Worm (Caenorhabditis elegans): ENCODE results near the gene elof-1.

elof-1 gene

DNA sequence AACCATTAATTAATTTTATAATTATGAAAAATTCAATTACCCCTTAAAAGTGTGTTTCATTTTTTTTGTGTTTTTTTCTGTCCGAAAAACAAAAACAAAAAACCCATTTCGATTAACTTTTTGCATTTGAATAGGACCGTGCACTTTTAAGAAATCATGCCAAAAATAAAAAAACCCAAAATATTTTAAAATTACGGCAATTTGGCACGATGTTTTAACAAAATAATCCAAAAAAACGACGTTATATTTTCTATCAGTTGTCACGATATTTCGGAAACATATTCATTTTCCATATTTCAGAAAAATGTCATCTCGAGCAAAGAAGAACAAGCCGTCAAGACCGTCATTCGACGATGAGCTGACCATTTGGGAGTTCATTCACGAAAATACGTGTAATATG, 12.2 kb downstream of the elof-1 start, which contains the start of gene tebp-1:
TSS of gene tebp-1 (plus strand) at position 301 of the 400 bp plus-strand sequence.
- TF ChIP-seq unc-86 (tag; optimal IDR thresholded peaks at IDR 0.05) (no peak), ceh-18 (tag; optimal IDR thresholded peaks at IDR 0.05) (no peak), ceh-30 (tag; optimal IDR thresholded peaks at IDR 0.05) (no peak)

DNA sequence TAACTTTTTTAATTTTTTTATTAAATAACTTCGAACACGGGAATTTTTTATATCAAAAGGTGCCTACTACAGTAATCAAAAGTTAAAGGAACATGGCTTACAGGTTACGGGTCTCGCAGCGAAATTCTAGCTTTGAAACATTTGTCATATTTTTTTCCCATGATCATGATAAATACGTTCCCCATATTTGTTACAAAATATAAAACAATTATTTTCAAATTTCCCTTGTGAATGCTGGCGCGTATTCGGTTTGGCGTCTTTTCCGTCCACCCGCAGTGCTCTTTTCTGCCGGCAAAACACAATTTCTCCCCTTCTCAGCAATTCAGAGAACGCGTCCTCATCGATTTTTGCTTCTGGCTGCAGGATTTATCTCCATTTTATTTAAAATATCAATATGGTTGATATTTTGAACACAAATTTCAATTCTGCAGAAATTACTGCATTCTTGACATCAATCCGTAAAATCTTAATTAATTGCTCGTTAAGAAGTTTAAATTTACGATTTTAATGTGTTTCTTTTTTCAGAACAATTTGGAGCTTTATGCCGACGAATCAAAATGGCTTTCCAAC, 15.7 kb downstream of the elof-1 start, which contains the start of gene imb-2:
TSS of gene imb-2 (plus strand) at position 520 of the 570 bp plus-strand sequence.
- TF ChIP-seq unc-42 (tag; optimal IDR thresholded peaks at IDR 0.05) (peak; percentile 87), ceh-22 (tag; optimal IDR thresholded peaks at IDR 0.05) (no peak), Y22D7AL.16 (tag; optimal IDR thresholded peaks at IDR 0.05) (no peak), hlh-15 (tag; optimal IDR thresholded peaks at IDR 0.05) (no peak), nhr-11 (tag; optimal IDR thresholded peaks at IDR 0.05) (no peak), ceh-48 (tag; optimal IDR thresholded peaks at IDR 0.05) (peak; percentile 77), ceh-6 (GFP tag; optimal IDR thresholded peaks at IDR 0.05) (no peak), ceh-30 (tag; optimal IDR thresholded peaks at IDR 0.05) (no peak), ceh-31 (tag; optimal IDR thresholded peaks at IDR 0.05) (peak; percentile 38), elt-4 (tag; optimal IDR thresholded peaks at IDR 0.05) (no peak), nfya-1 (tag; optimal IDR thresholded peaks at IDR 0.05) (peak; percentile 33)

DNA sequence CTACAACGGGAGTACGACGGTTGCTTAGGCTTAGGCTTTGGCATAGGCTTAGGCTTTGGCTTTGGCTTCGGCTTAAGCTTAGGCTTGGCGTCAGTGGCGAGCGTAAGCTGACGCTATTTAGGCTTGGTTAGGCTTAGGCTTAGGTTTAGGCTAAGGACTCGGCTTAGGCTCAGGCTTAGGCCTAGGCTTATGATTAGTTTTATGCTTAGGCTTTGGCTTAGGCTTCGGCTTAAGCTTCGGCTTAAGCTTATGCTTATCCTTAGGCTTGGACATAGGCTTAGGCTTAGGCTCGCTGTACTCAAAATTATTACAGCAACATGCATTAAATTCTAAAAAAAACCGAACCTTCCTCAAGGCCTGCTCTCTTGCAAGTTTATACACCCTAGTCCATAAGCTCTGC, 25.1 kb downstream of the elof-1 start:
- TF ChIP-seq dve-1 (tag; optimal IDR thresholded peaks at IDR 0.05) (peak; percentile 57), dmd-4 (tag; optimal IDR thresholded peaks at IDR 0.05; ENCODE audit: borderline replicate concordance) (no peak), ceh-45 (GFP tag; IDR thresholded peaks at IDR 0.05) (no peak)

DNA sequence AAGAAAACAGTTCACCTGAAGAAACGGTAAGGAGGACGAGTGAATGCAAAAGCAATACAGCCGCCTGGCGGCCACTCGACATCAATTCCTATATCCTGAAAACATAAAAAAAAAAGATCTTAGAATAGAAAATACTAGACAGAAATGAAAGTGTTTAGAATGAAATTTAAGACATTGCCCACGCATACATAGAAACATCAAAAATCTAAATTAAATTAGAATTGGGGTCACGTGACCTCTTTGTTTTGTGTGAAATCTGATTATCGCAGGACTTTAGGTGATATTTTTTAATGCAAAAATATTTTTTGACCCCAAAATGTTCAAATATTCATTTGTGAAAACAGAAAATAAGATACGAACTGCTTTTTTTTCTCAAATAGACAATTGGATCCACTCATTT, 28.3 kb downstream of the elof-1 start, which contains the start of gene acr-20:
TSS of gene acr-20 (minus strand) at position 101 of the 400 bp plus-strand sequence.
- peak; percentile 15 for TF ChIP-seq hlh-30 (tag; optimal IDR thresholded peaks at IDR 0.05; ENCODE audit: insufficient read depth)
- TF ChIP-seq ttx-3 (tag; optimal IDR thresholded peaks at IDR 0.05), result no peak

- TF ChIP-seq tbx-2 (tag; optimal IDR thresholded peaks at IDR 0.05) (no peak), ceh-30 (tag; optimal IDR thresholded peaks at IDR 0.05) (no peak), ama-1 (optimal IDR thresholded peaks at IDR 0.05) (no peak), sdc-2 (tag; optimal IDR thresholded peaks at IDR 0.05) (no peak), ceh-14 (tag; optimal IDR thresholded peaks at IDR 0.05) (no peak), hlh-8 (tag; optimal IDR thresholded peaks at IDR 0.05) (no peak), madf-2 (tag; optimal IDR thresholded peaks at IDR 0.05) (no peak)
Measured at ce11 chrII:14380778-14381177, 31.2 kb downstream of the elof-1 start.

ce11 chrII:14381450-14381849, 31.9 kb downstream of the elof-1 start, which contains the start of gene sdz-26:
sdz-26 (plus strand) TSS chrII:14381750.
- TF ChIP-seq che-1 (tag; optimal IDR thresholded peaks at IDR 0.05), result no peak
- no peak for TF ChIP-seq unc-86 (tag; optimal IDR thresholded peaks at IDR 0.05)

ce11 chrII:14383644-14384043, 34.1 kb downstream of the elof-1 start, which contains the start of gene mes-2:
mes-2 (plus strand) TSS chrII:14383973.
- TF ChIP-seq dve-1 (tag; optimal IDR thresholded peaks at IDR 0.05) (peak; percentile 33), ceh-31 (tag; optimal IDR thresholded peaks at IDR 0.05) (peak; percentile 17), ztf-16 (tag; optimal IDR thresholded peaks at IDR 0.05) (no peak), fkh-10 (GFP tag; optimal IDR thresholded peaks at IDR 0.05) (no peak), dmd-4 (tag; optimal IDR thresholded peaks at IDR 0.05; ENCODE audit: borderline replicate concordance) (no peak), eyg-1 (tag; optimal IDR thresholded peaks at IDR 0.05) (no peak), Y22D7AL.16 (tag; optimal IDR thresholded peaks at IDR 0.05) (no peak), nfya-1 (tag; optimal IDR thresholded peaks at IDR 0.05) (peak; percentile 30), gmeb-2 (tag; optimal IDR thresholded peaks at IDR 0.05) (no peak), ceh-2 (tag; optimal IDR thresholded peaks at IDR 0.05) (no peak), sox-2 (GFP tag; IDR thresholded peaks at IDR 0.05) (no peak), pag-3 (tag; optimal IDR thresholded peaks at IDR 0.05; ENCODE audit: borderline replicate concordance) (no peak), unc-3 (GFP tag; conservative IDR thresholded peaks at IDR 0.05) (no peak), unc-3 (tag; optimal IDR thresholded peaks at IDR 0.05) (no peak), hlh-6 (tag; optimal IDR thresholded peaks at IDR 0.05) (no peak), pha-2 (tag; optimal IDR thresholded peaks at IDR 0.05) (no peak), unc-55 (GFP tag; optimal IDR thresholded peaks at IDR 0.05) (peak; percentile 13), ceh-30 (tag; optimal IDR thresholded peaks at IDR 0.05) (peak; percentile 11), elt-2 (tag; optimal IDR thresholded peaks at IDR 0.05) (peak; percentile 12), ref-2 (tag; optimal IDR thresholded peaks at IDR 0.05) (no peak), C38D4.7 (GFP tag; optimal IDR thresholded peaks at IDR 0.05) (no peak), F13H6.1 (tag; optimal IDR thresholded peaks at IDR 0.05) (no peak)
